Fruit fly (Drosophila melanogaster) whole organism: ENCODE data around the gene RASSF8.

Source experiments
- CG8478 ChIP-seq: fragments of >200 bp; optimal IDR thresholded peaks from 2 replicates; lab custom pipeline; 2018; ENCODE audit warnings: inconsistent platforms
- Dll ChIP-seq: fragments of >200 bp; optimal IDR thresholded peaks from 2 replicates; lab custom pipeline; 2017
- EcR ChIP-seq, 2 experiments: fragments of >200 bp; optimal IDR thresholded peaks; 2 replicates each; lab custom pipeline; 2017; ENCODE audit warnings: missing biosample characterization in 2 of 2, missing genetic modification characterization in 2 of 2, missing genetic modification reagents in 2 of 2
- pan ChIP-seq: fragments of >200 bp; optimal IDR thresholded peaks from 2 replicates; lab custom pipeline; 2017
- psq ChIP-seq: fragments of >200 bp; optimal IDR thresholded peaks from 2 replicates; lab custom pipeline; 2017
- usp ChIP-seq: fragments of >200 bp; optimal IDR thresholded peaks from 2 replicates; lab custom pipeline; 2017; ENCODE audit warnings: missing biosample characterization, missing genetic modification characterization, mixed read lengths

DNA sequence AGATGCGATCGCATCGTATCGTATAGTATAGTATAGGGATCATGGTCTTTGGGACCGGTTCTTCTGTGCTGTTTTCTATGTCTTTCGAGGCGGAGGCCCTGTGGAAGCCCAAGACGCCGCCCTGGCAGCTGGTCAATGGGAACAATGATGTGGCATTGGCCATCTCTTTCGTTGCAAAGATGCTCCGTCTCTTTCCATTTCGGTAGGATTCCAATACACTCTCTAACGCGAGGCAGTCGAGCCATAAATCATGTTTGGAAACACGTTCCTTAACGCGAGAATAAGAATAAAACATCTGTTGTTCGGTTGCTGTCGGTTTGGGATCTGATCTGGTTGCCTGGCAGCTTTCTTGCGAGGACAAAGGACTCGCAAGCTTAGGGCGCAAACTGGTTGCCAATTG, 32.9 kb upstream of the RASSF8 start:
- TF ChIP-seq EcR (GFP tag; optimal IDR thresholded peaks at IDR 0.05; lab: Kevin White, UChicago) (no peak), pan (no peak), Dll (no peak), psq (lab: Kevin White, UChicago) (no peak), usp (GFP tag; lab: Kevin White, UChicago) (no peak), CG8478 (no peak)
